Fruit fly (Drosophila melanogaster) whole organism, adult: Measurements from ENCODE around the gene CG7910.
"Not testable (repeated sequence)": the region's sequence is repeated elsewhere in the genome, so short reads cannot be mapped to it uniquely, and the experiment has no call there.

ENCODE experiments used
- CG11617 ChIP-seq: fragments of 200-800 bp; sonication (Bioruptor generic); optimal IDR thresholded peaks from 2 replicates; lab custom pipeline; 2017; ENCODE audit warnings: mild to moderate bottlenecking, missing biosample characterization, missing genetic modification reagents, missing genetic modification characterization
- CG12768 ChIP-seq: fragments of 200-800 bp; sonication (Bioruptor generic); optimal IDR thresholded peaks from 2 replicates; lab custom pipeline; 2017; ENCODE audit warnings: missing biosample characterization, missing genetic modification characterization, mild to moderate bottlenecking, moderate library complexity, missing genetic modification reagents
- CG14711 ChIP-seq: fragments of 200-800 bp; sonication (Bioruptor generic); optimal IDR thresholded peaks from 2 replicates; lab custom pipeline; 2018; ENCODE audit warnings: missing biosample characterization, mild to moderate bottlenecking, missing genetic modification characterization, moderate library complexity
- CG1620 ChIP-seq: fragments of 200-800 bp; sonication (Bioruptor generic); optimal IDR thresholded peaks from 2 replicates; lab custom pipeline; 2016; ENCODE audit warnings: missing biosample characterization, missing genetic modification characterization
- CG33017 ChIP-seq: fragments of 200-800 bp; sonication (Bioruptor generic); optimal IDR thresholded peaks from 2 replicates; lab custom pipeline; 2018; ENCODE audit warnings: missing biosample characterization, mild to moderate bottlenecking, missing genetic modification characterization, moderate library complexity
- CG5204 ChIP-seq: fragments of 200-800 bp; sonication (Bioruptor generic); optimal IDR thresholded peaks from 2 replicates; lab custom pipeline; 2016; ENCODE audit warnings: missing biosample characterization, missing genetic modification characterization
- CG7045 ChIP-seq: fragments of 200-800 bp; sonication (Bioruptor generic); optimal IDR thresholded peaks from 2 replicates; lab custom pipeline; 2017; ENCODE audit warnings: missing biosample characterization, mild to moderate bottlenecking, missing genetic modification characterization
- CG7101 ChIP-seq: fragments of 200-800 bp; sonication (Bioruptor generic); optimal IDR thresholded peaks from 2 replicates; lab custom pipeline; 2018; ENCODE audit warnings: missing biosample characterization, mild to moderate bottlenecking, missing genetic modification characterization, moderate library complexity
- Clk ChIP-seq: fragments of 200-800 bp; sonication (Bioruptor generic); optimal IDR thresholded peaks from 2 replicates; lab custom pipeline; 2017; ENCODE audit warnings: missing biosample characterization, missing genetic modification characterization
- Crg-1 ChIP-seq: fragments of 200-800 bp; sonication (Bioruptor generic); optimal IDR thresholded peaks from 2 replicates; lab custom pipeline; 2016; ENCODE audit warnings: missing biosample characterization, missing genetic modification characterization
- Hr96 ChIP-seq: fragments of 200-800 bp; sonication (Bioruptor generic); optimal IDR thresholded peaks from 2 replicates; lab custom pipeline; 2016; ENCODE audit warnings: missing biosample characterization, missing genetic modification characterization
- Mnt ChIP-seq: fragments of 200-800 bp; sonication (Bioruptor generic); optimal IDR thresholded peaks from 2 replicates; lab custom pipeline; 2016; ENCODE audit warnings: missing biosample characterization, mild to moderate bottlenecking, missing genetic modification characterization
- bab1 ChIP-seq: fragments of 200-800 bp; sonication (Bioruptor generic); optimal IDR thresholded peaks from 3 replicates; lab custom pipeline; 2019; ENCODE audit warnings: missing biosample characterization, mild to moderate bottlenecking, missing genetic modification characterization, moderate library complexity
- cic ChIP-seq: fragments of 200-800 bp; sonication (Bioruptor generic); optimal IDR thresholded peaks from 2 replicates; lab custom pipeline; 2017; ENCODE audit warnings: missing biosample characterization, mild to moderate bottlenecking, missing genetic modification characterization, moderate library complexity
- cnc ChIP-seq, 2 experiments: fragments of >200 bp; optimal IDR thresholded peaks; 2 replicates each; lab custom pipeline; 2017
- kay ChIP-seq: fragments of 200-800 bp; sonication (Bioruptor generic); peaks from one replicate; lab custom pipeline; 2016; ENCODE audit warnings: missing biosample characterization, missing genetic modification characterization, borderline replicate concordance
- ovo ChIP-seq: fragments of 200-800 bp; sonication (Bioruptor generic); optimal IDR thresholded peaks from 2 replicates; lab custom pipeline; 2016; ENCODE audit warnings: missing biosample characterization, missing genetic modification characterization
- pad ChIP-seq: fragments of 200-800 bp; sonication (Bioruptor generic); optimal IDR thresholded peaks from 3 replicates; lab custom pipeline; 2017; ENCODE audit warnings: missing biosample characterization, missing genetic modification characterization, mild to moderate bottlenecking, moderate library complexity, missing genetic modification reagents
- tj ChIP-seq: fragments of 200-800 bp; sonication (Bioruptor generic); optimal IDR thresholded peaks from 3 replicates; lab custom pipeline; 2017; ENCODE audit warnings: missing biosample characterization, mild to moderate bottlenecking, missing genetic modification characterization, moderate library complexity
- toe ChIP-seq: fragments of 200-800 bp; sonication (Bioruptor generic); optimal IDR thresholded peaks from 2 replicates; lab custom pipeline; 2016; ENCODE audit warnings: missing biosample characterization, missing genetic modification characterization

Gene CG7910

dm6 chr3R:8086952-8087351 lies at the start of gene CG7910:
Gene CG7910 (plus strand): TSS chr3R:8087252.
- no peak for TF ChIP-seq CG5204
- TF ChIP-seq CG11617 = no peak
- no peak for TF ChIP-seq tj
- TF ChIP-seq toe (GFP tag; lab: Kevin White, UChicago) = no peak
- no peak for TF ChIP-seq Hr96 (GFP tag; lab: Kevin White, UChicago)
- TF ChIP-seq CG14711 = no peak
- TF ChIP-seq cnc (optimal IDR thresholded peaks at IDR 0.05; lab: Kevin White, UChicago) = no peak
- TF ChIP-seq Mnt (GFP tag; lab: Kevin White, UChicago) = no peak
- TF ChIP-seq cic (GFP tag; lab: Kevin White, UChicago) = no peak
- no peak for TF ChIP-seq CG1620 (GFP tag; lab: Kevin White, UChicago)

- TF ChIP-seq CG7045 (no peak), Crg-1 (GFP tag; lab: Kevin White, UChicago) (no peak), pad (no peak), Mnt (GFP tag; lab: Kevin White, UChicago) (no peak)
Measured at dm6 chr3R:8037896-8038295, 49.2 kb upstream of the CG7910 start.

dm6 chr3R:8038927-8039326 lies 48.1 kb upstream of the CG7910 start:
- no peak for TF ChIP-seq CG1620 (GFP tag; lab: Kevin White, UChicago)
- no peak for TF ChIP-seq CG12768 (GFP tag; lab: Kevin White, UChicago)
- no peak for TF ChIP-seq CG11617
- no peak for TF ChIP-seq cnc (optimal IDR thresholded peaks at IDR 0.05; lab: Kevin White, UChicago)
- no peak for TF ChIP-seq pad
- no peak for TF ChIP-seq tj
- TF ChIP-seq ovo (GFP tag; lab: Kevin White, UChicago) = no peak
- no peak for TF ChIP-seq Clk (GFP tag; lab: Kevin White, UChicago)
- no peak for TF ChIP-seq bab1
- no peak for TF ChIP-seq CG5204
- TF ChIP-seq CG7045 = no peak
- no peak for TF ChIP-seq kay

dm6 chr3R:8040843-8041242 lies 46.2 kb upstream of the CG7910 start, which contains the start of gene CG43060:
Gene CG43060 (plus strand): TSS chr3R:8041224.
- TF ChIP-seq kay = peak; percentile 31
- no peak for TF ChIP-seq CG7045

- not testable (repeated sequence) for TF ChIP-seq Clk (GFP tag; lab: Kevin White, UChicago); cnc (optimal IDR thresholded peaks at IDR 0.05; lab: Kevin White, UChicago); CG33017 (tag; lab: Kevin White, UChicago)
Measured at dm6 chr3R:8048867-8049266, 38.2 kb upstream of the CG7910 start, which contains the start of gene CG43618. Gene CG43618 (plus strand): TSS chr3R:8049167.

dm6 chr3R:8049373-8049772 lies 37.7 kb upstream of the CG7910 start, which contains the start of gene CG43061:
Gene CG43061 (plus strand): TSS chr3R:8049673.
- not testable (repeated sequence) for TF ChIP-seq CG7045, tj, bab1

- TF ChIP-seq CG12768 (GFP tag; lab: Kevin White, UChicago) = no peak
- TF ChIP-seq Hr96 (GFP tag; lab: Kevin White, UChicago) = no peak
- no peak for TF ChIP-seq Crg-1 (GFP tag; lab: Kevin White, UChicago)
- TF ChIP-seq CG33017 (tag; lab: Kevin White, UChicago) = no peak
- no peak for TF ChIP-seq cic (GFP tag; lab: Kevin White, UChicago)
- TF ChIP-seq ovo (GFP tag; lab: Kevin White, UChicago) = no peak
- no peak for TF ChIP-seq CG14711
- no peak for TF ChIP-seq tj
- TF ChIP-seq pad = no peak
- TF ChIP-seq CG1620 (GFP tag; lab: Kevin White, UChicago) = no peak
- TF ChIP-seq CG7045 = no peak
- no peak for TF ChIP-seq Mnt (GFP tag; lab: Kevin White, UChicago)
Measured at dm6 chr3R:8058984-8059383, 28.1 kb upstream of the CG7910 start, which contains the start of gene mAChR-B. Gene mAChR-B (plus strand): TSS chr3R:8059284.

dm6 chr3R:8072635-8073034 lies 14.4 kb upstream of the CG7910 start:
- TF ChIP-seq CG7101 (tag; lab: Kevin White, UChicago) (no peak), toe (GFP tag; lab: Kevin White, UChicago) (no peak), kay (no peak), tj (no peak), Mnt (GFP tag; lab: Kevin White, UChicago) (no peak), ovo (GFP tag; lab: Kevin White, UChicago) (no peak), CG11617 (no peak), bab1 (no peak)

dm6 chr3R:8093824-8094223 lies 6.8 kb downstream of the CG7910 start, which contains the start of gene CG7900:
Gene CG7900 (plus strand): TSS chr3R:8094124.
- TF ChIP-seq CG1620, toe, Clk (GFP tag; lab: Kevin White, UChicago): not testable (repeated sequence)
